Fruit fly (Drosophila melanogaster): Measurements from ENCODE around the gene PVRAP.

DNA sequence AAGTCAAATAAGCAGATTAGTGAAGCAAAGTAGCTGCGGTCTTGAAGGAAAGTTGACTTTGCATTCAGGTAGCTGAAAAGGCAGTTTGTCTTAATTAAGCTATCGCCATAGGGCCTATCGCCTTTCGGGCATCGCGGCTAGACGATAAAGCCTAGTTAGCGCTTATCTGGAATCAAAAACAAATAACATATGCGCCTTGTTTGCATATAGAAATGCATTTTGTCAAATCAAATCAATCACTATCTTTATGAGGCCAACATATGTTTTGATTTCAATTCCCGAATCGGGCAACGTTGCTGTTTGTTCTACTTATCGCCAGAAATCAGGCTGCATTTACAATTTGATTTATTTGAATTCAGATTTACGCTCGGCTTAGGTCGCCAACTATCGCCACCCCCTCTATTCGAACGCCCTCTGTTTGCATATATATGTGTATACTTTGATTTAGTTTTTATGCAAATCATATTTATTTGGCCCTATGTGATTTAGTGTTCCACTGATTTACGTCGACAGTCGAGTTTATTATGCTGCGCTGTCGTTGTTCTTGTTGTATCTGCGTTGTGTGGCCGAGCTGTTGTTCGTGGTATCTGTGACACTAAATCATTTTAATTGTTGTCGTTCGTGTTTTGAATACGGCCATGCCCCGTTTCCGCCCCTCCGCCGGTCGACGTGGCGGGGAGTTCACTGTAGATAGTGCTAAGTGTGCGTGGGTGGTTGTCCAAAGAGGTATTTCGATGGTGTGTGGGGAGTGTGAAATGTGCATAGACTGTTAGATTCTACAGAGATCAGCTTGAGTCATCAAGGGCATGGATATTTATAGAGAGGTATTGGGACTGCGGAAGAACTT lies 22.2 kb upstream of the PVRAP start:
- TF ChIP-seq CG8478 (optimal IDR thresholded peaks at IDR 0.05) (no peak), CTCF (optimal IDR thresholded peaks at IDR 0.05) (no peak)
